Worm (Caenorhabditis elegans) whole organism, late embryonic: ENCODE data around the gene unk-1.

Experiments used
- C08G9.2 ChIP-seq: sonication (generic microtip); optimal IDR thresholded peaks from 2 replicates; lab custom pipeline; 2016; ENCODE audit warnings: mild to moderate bottlenecking, missing genetic modification characterization, moderate library complexity, missing compliant biosample characterization
- C38D4.7 ChIP-seq: fragments of 200-800 bp; sonication (Bioruptor generic); optimal IDR thresholded peaks from 2 replicates; lab custom pipeline; 2018; ENCODE audit warnings: mild to moderate bottlenecking, missing genetic modification characterization, moderate library complexity, missing compliant biosample characterization
- K02D7.2 ChIP-seq: sonication (generic microtip); optimal IDR thresholded peaks from 2 replicates; lab custom pipeline; 2017; ENCODE audit warnings: mild to moderate bottlenecking, missing genetic modification characterization, missing compliant biosample characterization
- K09A11.1 ChIP-seq: sonication (generic microtip); optimal IDR thresholded peaks from 2 replicates; lab custom pipeline; 2017; ENCODE audit warnings: antibody characterized with exemption, mild to moderate bottlenecking, missing genetic modification characterization, missing compliant biosample characterization; ENCODE audit not compliant: insufficient read depth
- T23F11.4 ChIP-seq: fragments of 200-800 bp; sonication (Bioruptor generic); optimal IDR thresholded peaks from 2 replicates; lab custom pipeline; 2018; ENCODE audit warnings: mild to moderate bottlenecking, missing genetic modification characterization, missing compliant biosample characterization
- Y22D7AL.16 ChIP-seq: sonication (generic microtip); optimal IDR thresholded peaks from 2 replicates; lab custom pipeline; 2016; ENCODE audit warnings: missing genetic modification characterization, missing compliant biosample characterization
- ahr-1 ChIP-seq: sonication (generic microtip); optimal IDR thresholded peaks from 2 replicates; lab custom pipeline; 2016; ENCODE audit warnings: missing genetic modification characterization, missing compliant biosample characterization
- ama-1 ChIP-seq: fragments of 150-350 bp; optimal IDR thresholded peaks from 2 replicates; lab custom pipeline; 2014
- ceh-19 ChIP-seq: fragments of 200-800 bp; sonication (Bioruptor generic); optimal IDR thresholded peaks from 2 replicates; lab custom pipeline; 2018; ENCODE audit warnings: mild to moderate bottlenecking, missing genetic modification characterization, missing compliant biosample characterization
- ceh-2 ChIP-seq: sonication (generic microtip); optimal IDR thresholded peaks from 2 replicates; lab custom pipeline; 2016; ENCODE audit warnings: missing genotype, missing genetic modification characterization, missing compliant biosample characterization
- ceh-24 ChIP-seq: sonication (generic microtip); optimal IDR thresholded peaks from 2 replicates; lab custom pipeline; 2016; ENCODE audit warnings: mild to moderate bottlenecking, missing genetic modification characterization, missing compliant biosample characterization
- ceh-30 ChIP-seq: fragments of 150-350 bp; optimal IDR thresholded peaks from 2 replicates; lab custom pipeline; 2014; ENCODE audit warnings: missing biosample characterization, missing genetic modification characterization
- ceh-31 ChIP-seq: sonication (generic microtip); optimal IDR thresholded peaks from 2 replicates; lab custom pipeline; 2016; ENCODE audit warnings: missing genetic modification characterization, missing compliant biosample characterization
- ceh-6 ChIP-seq: fragments of 200-800 bp; sonication (Bioruptor generic); optimal IDR thresholded peaks from 2 replicates; lab custom pipeline; 2018; ENCODE audit warnings: mild to moderate bottlenecking, missing genetic modification characterization, missing compliant biosample characterization
- ceh-9 ChIP-seq: sonication (generic microtip); optimal IDR thresholded peaks from 2 replicates; lab custom pipeline; 2016; ENCODE audit warnings: mild to moderate bottlenecking, missing genetic modification characterization, inconsistent platforms, missing compliant biosample characterization
- che-1 ChIP-seq: sonication (generic microtip); optimal IDR thresholded peaks from 2 replicates; lab custom pipeline; 2016; ENCODE audit warnings: mild to moderate bottlenecking, missing genetic modification characterization, missing compliant biosample characterization
- dve-1 ChIP-seq: sonication (generic microtip); optimal IDR thresholded peaks from 2 replicates; lab custom pipeline; 2017; ENCODE audit warnings: antibody characterized with exemption, mild to moderate bottlenecking, missing genetic modification characterization, missing compliant biosample characterization
- elt-2 ChIP-seq: sonication (generic microtip); optimal IDR thresholded peaks from 2 replicates; lab custom pipeline; 2016; ENCODE audit warnings: missing genetic modification reagents, missing genetic modification characterization, missing compliant biosample characterization
- fax-1 ChIP-seq: sonication (generic microtip); optimal IDR thresholded peaks from 2 replicates; lab custom pipeline; 2016; ENCODE audit warnings: missing genotype, missing genetic modification characterization, missing compliant biosample characterization
- fkh-6 ChIP-seq: sonication (generic microtip); optimal IDR thresholded peaks from 2 replicates; lab custom pipeline; 2016; ENCODE audit warnings: missing genetic modification characterization, missing compliant biosample characterization
- hlh-30 ChIP-seq: sonication (generic microtip); optimal IDR thresholded peaks from 2 replicates; lab custom pipeline; 2017; ENCODE audit warnings: antibody characterized with exemption, missing genetic modification characterization, missing compliant biosample characterization; ENCODE audit not compliant: insufficient read depth
- hlh-6 ChIP-seq: sonication (generic microtip); optimal IDR thresholded peaks from 2 replicates; lab custom pipeline; 2016; ENCODE audit warnings: missing genotype, missing genetic modification characterization, missing compliant biosample characterization
- hlh-8 ChIP-seq: sonication (generic microtip); optimal IDR thresholded peaks from 2 replicates; lab custom pipeline; 2016; ENCODE audit warnings: missing genotype, missing genetic modification characterization, missing compliant biosample characterization
- lim-6 ChIP-seq: sonication (generic microtip); optimal IDR thresholded peaks from 2 replicates; lab custom pipeline; 2016; ENCODE audit warnings: missing genetic modification characterization, missing compliant biosample characterization
- nhr-232 ChIP-seq: sonication (generic microtip); optimal IDR thresholded peaks from 2 replicates; lab custom pipeline; 2016; ENCODE audit warnings: missing genetic modification characterization, missing compliant biosample characterization
- npax-4 ChIP-seq: sonication (generic microtip); optimal IDR thresholded peaks from 2 replicates; lab custom pipeline; 2016; ENCODE audit warnings: missing genetic modification characterization, missing compliant biosample characterization
- odd-2 ChIP-seq: sonication (generic microtip); optimal IDR thresholded peaks from 2 replicates; lab custom pipeline; 2017; ENCODE audit warnings: antibody characterized with exemption, mild to moderate bottlenecking, missing genetic modification characterization, missing compliant biosample characterization
- pag-3 ChIP-seq: sonication (generic microtip); optimal IDR thresholded peaks from 2 replicates; lab custom pipeline; 2016; ENCODE audit warnings: missing compliant biosample characterization, missing genetic modification characterization, borderline replicate concordance
- pat-9 ChIP-seq: fragments of 200-800 bp; sonication (Bioruptor generic); optimal IDR thresholded peaks from 2 replicates; lab custom pipeline; 2018; ENCODE audit warnings: mild to moderate bottlenecking, missing genetic modification characterization, moderate library complexity, missing compliant biosample characterization
- pax-1 ChIP-seq: fragments of 150-350 bp; optimal IDR thresholded peaks from 2 replicates; lab custom pipeline; 2014; ENCODE audit warnings: missing biosample characterization, missing genetic modification characterization
- pha-4 ChIP-seq: fragments of 150-350 bp; optimal IDR thresholded peaks from 2 replicates; lab custom pipeline; 2018; ENCODE audit warnings: missing biosample characterization, missing genetic modification reagents, missing genetic modification characterization
- ref-2 ChIP-seq: sonication (generic microtip); optimal IDR thresholded peaks from 2 replicates; lab custom pipeline; 2016; ENCODE audit warnings: missing genetic modification characterization, missing compliant biosample characterization
- rnt-1 ChIP-seq: sonication (generic microtip); optimal IDR thresholded peaks from 2 replicates; lab custom pipeline; 2016; ENCODE audit warnings: missing genetic modification characterization, missing compliant biosample characterization
- sox-4 ChIP-seq: sonication (generic microtip); optimal IDR thresholded peaks from 2 replicates; lab custom pipeline; 2017; ENCODE audit warnings: mild to moderate bottlenecking, missing genetic modification characterization, inconsistent platforms, missing compliant biosample characterization
- syd-9 ChIP-seq: sonication (generic microtip); optimal IDR thresholded peaks from 2 replicates; lab custom pipeline; 2016; ENCODE audit warnings: mild to moderate bottlenecking, missing genetic modification characterization, moderate library complexity, missing compliant biosample characterization
- tbx-2 ChIP-seq: sonication (generic microtip); optimal IDR thresholded peaks from 2 replicates; lab custom pipeline; 2016; ENCODE audit warnings: missing genetic modification characterization, missing compliant biosample characterization
- unc-3 ChIP-seq, 2 experiments: fragments of 200-800 bp in 1 of 2; sonication (Bioruptor generic) in 1 of 2; sonication (generic microtip) in 1 of 2; conservative IDR thresholded peaks in 1 of 2; optimal IDR thresholded peaks in 1 of 2; 2 replicates each; pipeline versions ENCODE4 v1.3.6 to Lab custom; 2016 to 2022; ENCODE audit warnings: missing compliant biosample characterization in 2 of 2, missing genetic modification characterization in 2 of 2, missing genetic modification reagents in 1 of 2
- unc-86 ChIP-seq: sonication (generic microtip); optimal IDR thresholded peaks from 2 replicates; lab custom pipeline; 2016; ENCODE audit warnings: missing genetic modification characterization, missing compliant biosample characterization

Gene unk-1

DNA sequence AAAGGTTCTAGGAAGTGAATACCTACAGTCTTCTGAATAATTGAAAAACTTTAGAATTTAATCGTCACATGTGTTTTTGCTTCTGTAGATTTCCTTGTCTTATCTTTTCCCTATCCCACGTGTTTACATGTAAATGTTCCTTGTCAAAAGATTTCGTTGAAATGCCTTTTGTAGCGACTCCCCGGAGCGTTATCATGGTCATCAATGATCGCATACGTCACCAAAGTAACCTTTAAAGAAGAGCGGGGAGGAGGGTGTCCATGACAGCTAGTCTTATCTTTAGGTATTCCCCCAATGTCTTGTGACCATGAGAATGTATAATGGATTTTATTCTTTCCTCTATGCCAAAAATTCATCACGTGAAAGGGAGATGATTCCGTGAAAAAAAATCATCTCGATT is 27.9 kb upstream of the unk-1 start:
- TF ChIP-seq elt-2 (tag; lab: Kevin White, UChicago) (peak; percentile 52), pha-4 (tag; lab: Kevin White, UChicago) (no peak), hlh-30 (tag; lab: Kevin White, UChicago) (peak; percentile 33), fax-1 (no peak), dve-1 (tag; lab: Kevin White, UChicago) (no peak), ceh-31 (tag; lab: Kevin White, UChicago) (no peak)
- TF ChIP-seq, all 69 proteins: peak for 2

ce11 chrX:7988457-7988856 is 26.3 kb upstream of the unk-1 start:
- no peak for TF ChIP-seq unc-3 (GFP tag; conservative IDR thresholded peaks at IDR 0.05; lab: Robert Waterston, UW)
- TF ChIP-seq unc-3 (tag; optimal IDR thresholded peaks at IDR 0.05; lab: Kevin White, UChicago), result no peak
- no peak for TF ChIP-seq tbx-2 (tag; lab: Kevin White, UChicago)
- no peak for TF ChIP-seq pat-9 (tag; lab: Kevin White, UChicago)
- no peak for TF ChIP-seq ceh-9 (tag; lab: Kevin White, UChicago)
- no peak for TF ChIP-seq K09A11.1
- no peak for TF ChIP-seq npax-4 (tag; lab: Kevin White, UChicago)
- no peak for TF ChIP-seq che-1 (tag; lab: Kevin White, UChicago)
- TF ChIP-seq fkh-6, result no peak
- TF ChIP-seq ceh-19 (GFP tag; lab: Kevin White, UChicago), result no peak

- TF ChIP-seq dve-1 (tag; lab: Kevin White, UChicago) (no peak), hlh-6 (tag; lab: Kevin White, UChicago) (no peak), C38D4.7 (GFP tag; lab: Kevin White, UChicago) (no peak), ceh-2 (tag; lab: Kevin White, UChicago) (no peak), ama-1 (lab: Kevin White, UChicago) (no peak), ceh-24 (tag; lab: Kevin White, UChicago) (no peak), Y22D7AL.16 (tag; lab: Kevin White, UChicago) (no peak), fkh-6 (no peak), sox-4 (tag; lab: Kevin White, UChicago) (no peak), ahr-1 (tag; lab: Kevin White, UChicago) (no peak), hlh-8 (no peak), odd-2 (no peak)
Measured at ce11 chrX:7989155-7989554, 25.6 kb upstream of the unk-1 start.

DNA sequence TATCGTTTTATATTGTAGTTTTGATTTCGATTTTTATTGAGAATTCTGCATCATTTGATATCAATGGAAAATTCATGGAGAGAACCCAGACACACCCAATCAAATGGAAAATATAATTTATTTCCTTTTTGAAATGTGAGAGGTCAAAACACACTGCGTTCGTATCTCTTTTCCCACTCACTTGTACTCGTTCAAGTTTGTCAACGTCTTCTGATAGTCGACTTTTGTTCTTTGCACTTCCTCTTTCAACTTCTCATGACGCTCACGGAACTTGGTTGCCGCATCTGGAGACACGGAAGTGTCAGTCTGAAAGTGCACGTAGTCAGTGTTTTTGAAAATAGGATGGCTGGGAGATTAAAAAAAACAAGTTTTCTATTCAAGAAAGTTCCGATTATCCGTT is 24.5 kb upstream of the unk-1 start:
- no peak for TF ChIP-seq ref-2 (tag; lab: Kevin White, UChicago)
- TF ChIP-seq unc-86 (tag; lab: Kevin White, UChicago), result no peak
- TF ChIP-seq ceh-31 (tag; lab: Kevin White, UChicago), result no peak
- TF ChIP-seq ceh-30 (tag; lab: Kevin White, UChicago), result no peak
- no peak for TF ChIP-seq T23F11.4 (GFP tag; lab: Kevin White, UChicago)
- TF ChIP-seq nhr-232, result no peak
- TF ChIP-seq rnt-1 (tag; lab: Kevin White, UChicago), result no peak
- TF ChIP-seq C08G9.2 (tag; lab: Kevin White, UChicago), result no peak
- no peak for TF ChIP-seq pag-3 (tag; lab: Kevin White, UChicago)
- TF ChIP-seq syd-9 (tag; lab: Kevin White, UChicago), result no peak
- no peak for TF ChIP-seq hlh-30 (tag; lab: Kevin White, UChicago)
- no peak for TF ChIP-seq che-1 (tag; lab: Kevin White, UChicago)
- TF ChIP-seq ceh-6 (GFP tag; lab: Kevin White, UChicago), result no peak
- no peak for TF ChIP-seq lim-6 (tag; lab: Kevin White, UChicago)
- TF ChIP-seq K02D7.2 (tag; lab: Kevin White, UChicago), result no peak
- TF ChIP-seq ceh-9 (tag; lab: Kevin White, UChicago), result no peak
- TF ChIP-seq pax-1 (tag; lab: Kevin White, UChicago), result no peak
- TF ChIP-seq, all 69 proteins: peak for 0
